Worm (Caenorhabditis elegans): ENCODE measurements around the gene etc-1.

DNA sequence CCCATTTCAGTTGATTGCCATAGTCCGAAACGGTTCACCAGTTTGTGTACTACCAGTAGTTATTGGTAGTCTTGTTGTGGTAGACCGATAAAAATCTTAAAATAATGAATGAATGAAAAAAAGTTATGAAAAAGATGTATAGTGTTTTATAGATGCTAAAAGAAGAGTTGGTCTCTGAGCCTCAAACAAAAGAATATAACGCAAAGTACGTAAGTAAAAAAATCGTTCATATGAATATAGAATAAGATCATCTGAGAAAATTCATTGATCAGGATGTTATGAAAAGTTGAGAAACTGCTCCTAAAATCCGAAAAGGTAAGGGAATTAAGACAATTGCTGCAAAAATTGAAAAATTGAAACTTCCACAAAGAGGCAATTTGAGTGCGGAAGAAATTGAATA lies 47.1 kb upstream of the etc-1 start, which contains the start of gene chhy-1:
- TF ChIP-seq W03F9.2 (tag; optimal IDR thresholded peaks at IDR 0.05), result no peak
- no peak for TF ChIP-seq dao-5 (tag; optimal IDR thresholded peaks at IDR 0.05)
- TF ChIP-seq him-1 (tag; optimal IDR thresholded peaks at IDR 0.05), result no peak
